2 fruit fly cellular contexts compared by ENCODE assay signal in the genomic region with DNA sequence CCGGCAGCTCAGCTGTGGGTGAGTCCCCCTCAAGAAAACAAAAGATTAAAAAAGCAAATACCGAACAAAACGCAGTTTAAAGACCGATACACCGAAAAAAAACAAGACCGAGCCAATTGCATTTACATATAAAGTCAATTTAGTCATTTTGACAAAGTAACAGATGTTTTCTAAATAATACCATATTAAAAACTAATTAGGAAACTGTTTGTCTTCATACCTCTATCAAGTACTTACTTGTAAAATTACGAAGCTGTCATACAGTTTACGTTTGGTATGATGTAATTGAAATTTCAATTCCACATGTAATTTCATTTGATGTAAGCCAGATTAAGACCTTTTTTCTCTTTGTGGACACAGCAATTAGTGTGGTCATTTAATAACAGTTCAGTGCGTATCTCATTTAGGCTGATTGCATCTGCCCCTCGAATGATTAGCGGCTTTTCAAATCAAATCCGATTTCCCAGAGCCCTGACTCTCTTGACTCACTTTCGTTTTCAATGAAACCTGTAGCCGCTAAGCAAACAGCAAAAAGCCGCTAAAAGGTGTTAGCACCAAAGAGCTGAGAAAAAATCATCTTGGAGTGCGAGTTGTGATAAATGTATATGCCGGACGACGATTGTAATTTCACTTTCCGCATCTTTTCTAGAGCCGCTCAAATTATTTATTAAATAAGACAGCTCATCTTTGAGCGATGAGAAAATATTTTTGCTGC.
TF ChIP-seq lines count a peak whose summit lies in the region.

No protein-coding gene starts in this region.

TF ChIP-seq in whole organism, embryonic, 481 proteins besides CTCF, POLR2A, EP300 and RAD21 (continued from another document):
- no peak for TF ChIP-seq CG10321 (GFP tag; IDR thresholded peaks at IDR 0.05; lab: Robert Waterston, UW)
- TF ChIP-seq ro (GFP tag; IDR thresholded peaks at IDR 0.05; lab: Robert Waterston, UW) = no peak
- no peak for TF ChIP-seq CG7357 (GFP tag; IDR thresholded peaks at IDR 0.05; lab: Robert Waterston, UW)
- no peak for TF ChIP-seq CG4707 (GFP tag; optimal IDR thresholded peaks at IDR 0.05; lab: Kevin White, UChicago)
- TF ChIP-seq CHES-1-like (GFP tag; optimal IDR thresholded peaks at IDR 0.05; lab: Kevin White, UChicago) = no peak
- no peak for TF ChIP-seq ase (GFP tag; IDR thresholded peaks at IDR 0.05; lab: Robert Waterston, UW)
- no peak for TF ChIP-seq chinmo (GFP tag; IDR thresholded peaks at IDR 0.05; lab: Robert Waterston, UW; ENCODE audit: partially characterized antibody)
- no peak for TF ChIP-seq CG7987 (GFP tag; optimal IDR thresholded peaks at IDR 0.05; lab: Kevin White, UChicago)
- no peak for TF ChIP-seq ERR (GFP tag; optimal IDR thresholded peaks at IDR 0.05; lab: Kevin White, UChicago)
- no peak for TF ChIP-seq sr (GFP tag; IDR thresholded peaks at IDR 0.05; lab: Robert Waterston, UW)
- TF ChIP-seq fd64A (GFP tag; optimal IDR thresholded peaks at IDR 0.05; lab: Kevin White, UChicago) = no peak
- no peak for TF ChIP-seq org-1 (GFP tag; optimal IDR thresholded peaks at IDR 0.05; lab: Kevin White, UChicago)
- TF ChIP-seq CG6813 (GFP tag; optimal IDR thresholded peaks at IDR 0.05; lab: Kevin White, UChicago) = no peak
- no peak for TF ChIP-seq z (GFP tag; IDR thresholded peaks at IDR 0.05; lab: Robert Waterston, UW)
- no peak for TF ChIP-seq crp (GFP tag; optimal IDR thresholded peaks at IDR 0.05; lab: Kevin White, UChicago)
- peak; percentile 70 for TF ChIP-seq sens (GFP tag; lab: Kevin White, UChicago)
- TF ChIP-seq CG2678 (tag; optimal IDR thresholded peaks at IDR 0.05; lab: Kevin White, UChicago) = peak; percentile 2
- TF ChIP-seq CG18262 (tag; optimal IDR thresholded peaks at IDR 0.05; lab: Kevin White, UChicago) = no peak
- peak; percentile 37 for TF ChIP-seq Sox102F (GFP tag; optimal IDR thresholded peaks at IDR 0.05; lab: Kevin White, UChicago)
- TF ChIP-seq sc (optimal IDR thresholded peaks at IDR 0.05; lab: Kevin White, UChicago) = no peak
- no peak for TF ChIP-seq sc (GFP tag; optimal IDR thresholded peaks at IDR 0.05; lab: Kevin White, UChicago)
- TF ChIP-seq ems (GFP tag; optimal IDR thresholded peaks at IDR 0.05; lab: Kevin White, UChicago) = no peak

TF ChIP-seq in whole organism, prepupa, 60 proteins besides CTCF, POLR2A, EP300 and RAD21 (continued from another document):
- TF ChIP-seq pdm3 (GFP tag; optimal IDR thresholded peaks at IDR 0.05; lab: Kevin White, UChicago) (no peak), achi (GFP tag; optimal IDR thresholded peaks at IDR 0.05; lab: Kevin White, UChicago) (peak; percentile 17), cyc (GFP tag; optimal IDR thresholded peaks at IDR 0.05; lab: Kevin White, UChicago) (no peak), dsx (GFP tag; optimal IDR thresholded peaks at IDR 0.05; lab: Kevin White, UChicago; ENCODE audit: poor library complexity, severe bottlenecking) (no peak), Smox (GFP tag; optimal IDR thresholded peaks at IDR 0.05; lab: Kevin White, UChicago) (no peak), fd59A (GFP tag; optimal IDR thresholded peaks at IDR 0.05; lab: Kevin White, UChicago) (no peak), Sox15 (GFP tag; optimal IDR thresholded peaks at IDR 0.05; lab: Kevin White, UChicago) (no peak), CG6808 (GFP tag; optimal IDR thresholded peaks at IDR 0.05; lab: Kevin White, UChicago) (no peak), fkh (GFP tag; optimal IDR thresholded peaks at IDR 0.05; lab: Kevin White, UChicago) (no peak), Blimp-1 (GFP tag; optimal IDR thresholded peaks at IDR 0.05; lab: Kevin White, UChicago) (peak; percentile 59), CG8632 (GFP tag; optimal IDR thresholded peaks at IDR 0.05; lab: Kevin White, UChicago) (no peak), CG34406 (GFP tag; optimal IDR thresholded peaks at IDR 0.05; lab: Kevin White, UChicago) (no peak), Hr4 (GFP tag; optimal IDR thresholded peaks at IDR 0.05; lab: Kevin White, UChicago) (peak; percentile 40), CG9139 (GFP tag; optimal IDR thresholded peaks at IDR 0.05; lab: Kevin White, UChicago) (no peak), Eip78C (GFP tag; lab: Kevin White, UChicago) (peak; percentile 76), CG8319 (GFP tag; optimal IDR thresholded peaks at IDR 0.05; lab: Kevin White, UChicago) (no peak), CG11762 (GFP tag; optimal IDR thresholded peaks at IDR 0.05; lab: Kevin White, UChicago; ENCODE audit: insufficient read depth) (no peak), CG16779 (tag; optimal IDR thresholded peaks at IDR 0.05; lab: Kevin White, UChicago) (no peak), CG31627 (GFP tag; optimal IDR thresholded peaks at IDR 0.05; lab: Kevin White, UChicago) (no peak), CG4318 (GFP tag; optimal IDR thresholded peaks at IDR 0.05; lab: Kevin White, UChicago) (no peak), Lpt (GFP tag; optimal IDR thresholded peaks at IDR 0.05; lab: Kevin White, UChicago) (no peak), Hr39 (GFP tag; optimal IDR thresholded peaks at IDR 0.05; lab: Kevin White, UChicago) (no peak), CG3032 (tag; optimal IDR thresholded peaks at IDR 0.05; lab: Kevin White, UChicago) (no peak), net (GFP tag; optimal IDR thresholded peaks at IDR 0.05; lab: Kevin White, UChicago) (no peak), CG6276 (GFP tag; optimal IDR thresholded peaks at IDR 0.05; lab: Kevin White, UChicago) (no peak), eg (GFP tag; IDR thresholded peaks at IDR 0.05; lab: Robert Waterston, UW) (no peak), topi (GFP tag; optimal IDR thresholded peaks at IDR 0.05; lab: Kevin White, UChicago) (no peak), Gug (GFP tag; IDR thresholded peaks at IDR 0.05; lab: Robert Waterston, UW) (no peak), CG32006 (GFP tag; optimal IDR thresholded peaks at IDR 0.05; lab: Kevin White, UChicago) (peak; percentile 54), Eip93F (GFP tag; optimal IDR thresholded peaks at IDR 0.05; lab: Kevin White, UChicago) (no peak), Met (GFP tag; optimal IDR thresholded peaks at IDR 0.05; lab: Kevin White, UChicago) (no peak), CG3919 (GFP tag; optimal IDR thresholded peaks at IDR 0.05; lab: Kevin White, UChicago) (peak; percentile 6), Sox102F (GFP tag; optimal IDR thresholded peaks at IDR 0.05; lab: Kevin White, UChicago) (no peak), dac (GFP tag; optimal IDR thresholded peaks at IDR 0.05; lab: Kevin White, UChicago) (no peak), lz (GFP tag; optimal IDR thresholded peaks at IDR 0.05; lab: Kevin White, UChicago) (no peak), Eip75B (GFP tag; optimal IDR thresholded peaks at IDR 0.05; lab: Kevin White, UChicago) (no peak)
